Worm (Caenorhabditis elegans) whole organism, young adult: ENCODE results near the gene F59B10.5.

Source experiments
- Y79H2A.3 ChIP-seq: fragments of 200-800 bp; sonication (Bioruptor generic); conservative IDR thresholded peaks from 2 replicates; pipeline ENCODE4 v1.3.6; 2022; ENCODE audit warnings: missing genetic modification reagents, missing genetic modification characterization, missing compliant biosample characterization
- lsl-1 ChIP-seq: fragments of 200-800 bp; sonication (Bioruptor generic); optimal IDR thresholded peaks from 2 replicates; lab custom pipeline; 2018; ENCODE audit warnings: mild to moderate bottlenecking, missing genetic modification characterization, moderate library complexity, missing compliant biosample characterization
- mes-4 ChIP-seq: sonication (generic microtip); optimal IDR thresholded peaks from 2 replicates; lab custom pipeline; 2016; ENCODE audit warnings: missing genotype, missing genetic modification characterization, missing compliant biosample characterization

DNA sequence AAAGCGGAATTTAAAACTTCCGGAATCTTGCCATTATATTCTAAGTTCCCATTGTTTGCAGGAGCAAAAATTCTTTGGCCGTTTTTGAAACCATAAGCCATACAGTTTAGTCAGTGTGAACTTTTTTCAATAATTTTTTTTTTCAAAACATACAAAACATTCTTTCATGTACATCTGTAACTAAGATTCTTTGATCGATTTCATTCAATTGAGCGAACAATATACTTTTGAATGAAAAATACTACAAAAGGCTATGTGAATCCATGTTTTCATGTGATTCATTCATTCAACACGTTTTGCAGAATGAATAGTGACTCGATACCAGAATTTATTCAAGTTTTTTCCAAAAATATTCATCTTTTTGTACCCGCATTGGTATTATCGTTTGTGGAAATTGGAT is 36.7 kb downstream of the F59B10.5 start, which contains the start of gene ZK666.15:
- TF ChIP-seq lsl-1 (GFP tag; lab: Kevin White, UChicago) (no peak), Y79H2A.3 (no peak), mes-4 (tag; lab: Kevin White, UChicago) (no peak)
